Worm (Caenorhabditis elegans): ENCODE data around the gene Y46G5A.29.

Y46G5A.29 gene

DNA sequence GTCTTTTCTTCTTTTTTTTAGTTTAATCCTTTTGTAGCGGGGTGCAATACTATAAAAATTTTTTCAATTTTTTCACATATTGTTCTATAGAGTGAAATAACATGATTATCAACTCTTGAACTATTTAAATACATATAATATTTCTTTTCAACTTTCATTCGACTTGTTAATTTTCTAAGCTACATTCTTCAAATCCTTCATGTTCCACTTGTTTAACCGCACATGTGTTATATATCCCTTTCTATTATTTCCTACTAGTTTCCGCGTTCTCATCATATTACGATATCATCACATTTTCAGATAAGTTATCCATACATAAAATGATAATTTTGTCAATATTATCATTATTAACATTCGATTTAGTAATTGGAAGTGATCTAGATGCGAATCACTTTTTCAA, at the start of gene Y46G5A.29:
Gene Y46G5A.29 (plus strand): TSS at position 301 of the 400 bp plus-strand sequence.
- TF ChIP-seq snpc-4 (GFP tag; optimal IDR thresholded peaks at IDR 0.05) (no peak), snpc-4 (tag; optimal IDR thresholded peaks at IDR 0.05) (no peak), Y67H2A.10 (GFP tag; conservative IDR thresholded peaks at IDR 0.05) (no peak), Y53G8AR.9 (GFP tag; conservative IDR thresholded peaks at IDR 0.05) (no peak), ceh-100 (GFP tag; IDR thresholded peaks at IDR 0.05) (no peak), ceh-40 (GFP tag; IDR thresholded peaks at IDR 0.05) (no peak), nhr-120 (GFP tag; IDR thresholded peaks at IDR 0.05) (no peak), dpff-1 (tag; optimal IDR thresholded peaks at IDR 0.05) (no peak), die-1 (tag; optimal IDR thresholded peaks at IDR 0.05) (no peak), chd-7 (tag; optimal IDR thresholded peaks at IDR 0.05) (no peak), T07F8.4 (tag; optimal IDR thresholded peaks at IDR 0.05) (no peak), rpc-1 (optimal IDR thresholded peaks at IDR 0.05) (no peak), rpc-1 (tag; optimal IDR thresholded peaks at IDR 0.05) (no peak), snpc-1.1 (tag; optimal IDR thresholded peaks at IDR 0.05; ENCODE audit: insufficient read depth) (no peak), attf-6 (GFP tag; IDR thresholded peaks at IDR 0.05) (no peak), sea-2 (GFP tag; IDR thresholded peaks at IDR 0.05) (no peak), T26A5.8 (tag; optimal IDR thresholded peaks at IDR 0.05) (no peak), B0336.3 (GFP tag; IDR thresholded peaks at IDR 0.05) (no peak), ztf-6 (GFP tag; IDR thresholded peaks at IDR 0.05) (no peak), athp-1 (tag; optimal IDR thresholded peaks at IDR 0.05) (no peak), attf-5 (GFP tag; optimal IDR thresholded peaks at IDR 0.05) (no peak)

DNA sequence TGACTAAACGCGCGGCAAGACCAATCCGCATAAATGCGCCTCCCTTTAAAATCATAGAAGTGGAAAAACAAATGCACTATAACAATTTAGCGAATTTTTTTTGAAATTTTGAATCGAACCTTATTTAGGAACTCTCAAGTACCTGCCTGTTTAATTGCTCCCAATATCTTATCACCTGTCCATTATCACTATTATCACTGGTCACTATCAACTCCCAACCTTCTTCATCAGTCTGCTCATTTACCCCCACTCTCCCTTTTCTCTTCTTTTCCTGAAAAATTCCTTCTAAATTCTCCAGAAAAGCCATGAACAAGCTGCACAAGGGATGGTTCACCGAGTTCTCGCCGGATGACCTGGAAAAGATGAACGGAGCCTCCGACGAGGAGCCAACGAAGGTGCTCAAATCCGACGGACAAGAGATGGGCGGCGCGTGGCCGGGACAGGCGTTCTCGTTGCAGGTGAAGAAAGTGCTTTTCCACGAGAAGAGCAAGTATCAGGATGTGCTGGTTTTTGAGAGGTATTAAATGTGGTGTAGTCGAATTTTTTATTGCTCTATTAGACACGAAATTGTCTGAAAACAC, 49.3 kb upstream of the Y46G5A.29 start, which contains the start of gene spds-1:
Gene spds-1 (plus strand): TSS at position 298 of the 581 bp plus-strand sequence.
- TF ChIP-seq B0261.1 (tag; optimal IDR thresholded peaks at IDR 0.05) (no peak), zfh-2 (GFP tag; conservative IDR thresholded peaks at IDR 0.05) (peak; percentile 68), zim-3 (tag; optimal IDR thresholded peaks at IDR 0.05) (no peak), nfya-2 (GFP tag; IDR thresholded peaks at IDR 0.05) (no peak), chd-7 (tag; optimal IDR thresholded peaks at IDR 0.05) (no peak), nhr-80 (tag; optimal IDR thresholded peaks at IDR 0.05) (peak; percentile 28)

DNA sequence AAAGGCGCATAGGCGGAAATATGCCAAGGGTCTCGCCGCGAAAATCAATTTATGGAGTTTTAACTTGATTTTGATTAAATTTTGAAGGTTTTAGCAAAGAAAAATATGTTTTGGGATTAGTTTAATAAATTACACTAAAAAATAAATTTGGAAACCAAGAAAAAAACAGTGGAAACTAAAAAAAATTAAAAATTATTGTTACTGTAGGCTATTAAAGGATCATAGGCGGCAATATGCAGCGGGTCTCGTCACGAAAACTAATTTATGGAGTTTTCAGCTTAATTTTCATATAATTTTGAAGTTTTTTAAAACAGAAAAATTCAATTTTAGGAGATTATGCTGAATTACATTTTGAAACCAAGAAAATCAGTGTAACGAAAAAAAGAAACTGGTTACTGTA, 47.3 kb upstream of the Y46G5A.29 start:
- TF ChIP-seq die-1 (tag; optimal IDR thresholded peaks at IDR 0.05) = no peak
- no peak for TF ChIP-seq sdz-38 (tag; optimal IDR thresholded peaks at IDR 0.05)
- peak; percentile 90 for TF ChIP-seq madf-6 (GFP tag; IDR thresholded peaks at IDR 0.05)
- peak; percentile 79 for TF ChIP-seq madf-8 (GFP tag; conservative IDR thresholded peaks at IDR 0.05)
- TF ChIP-seq Y53F4B.3 (GFP tag; IDR thresholded peaks at IDR 0.05) = no peak
- no peak for TF ChIP-seq nhr-27 (tag; optimal IDR thresholded peaks at IDR 0.05)
- TF ChIP-seq chd-7 (tag; optimal IDR thresholded peaks at IDR 0.05) = no peak
- no peak for TF ChIP-seq B0336.3 (GFP tag; IDR thresholded peaks at IDR 0.05)
- no peak for TF ChIP-seq Y56A3A.18 (GFP tag; IDR thresholded peaks at IDR 0.05)
- TF ChIP-seq nfyb-1 (GFP tag; IDR thresholded peaks at IDR 0.05) = no peak
- TF ChIP-seq aptf-3 (GFP tag; IDR thresholded peaks at IDR 0.05) = no peak
- TF ChIP-seq efl-1 (GFP tag; optimal IDR thresholded peaks at IDR 0.05) = peak; percentile 30
- TF ChIP-seq attf-6 (GFP tag; IDR thresholded peaks at IDR 0.05) = no peak
- no peak for TF ChIP-seq hsf-1 (GFP tag; IDR thresholded peaks at IDR 0.05)
- no peak for TF ChIP-seq Y79H2A.3 (GFP tag; conservative IDR thresholded peaks at IDR 0.05)
- TF ChIP-seq F37B4.10 (GFP tag; IDR thresholded peaks at IDR 0.05) = no peak
- no peak for TF ChIP-seq egl-18 (GFP tag; IDR thresholded peaks at IDR 0.05)
- no peak for TF ChIP-seq attf-3 (GFP tag; conservative IDR thresholded peaks at IDR 0.05)
- no peak for TF ChIP-seq ztf-22 (GFP tag; optimal IDR thresholded peaks at IDR 0.05)
- no peak for TF ChIP-seq nhr-179 (tag; optimal IDR thresholded peaks at IDR 0.05)
- no peak for TF ChIP-seq ceh-79 (tag; optimal IDR thresholded peaks at IDR 0.05)
- TF ChIP-seq ztf-6 (GFP tag; IDR thresholded peaks at IDR 0.05) = no peak
- TF ChIP-seq snpc-3.4 (tag; optimal IDR thresholded peaks at IDR 0.05) = peak; percentile 40
- TF ChIP-seq F57A8.1 (GFP tag; optimal IDR thresholded peaks at IDR 0.05) = no peak
- no peak for TF ChIP-seq let-607 (tag; optimal IDR thresholded peaks at IDR 0.05)
- TF ChIP-seq nhr-90 (tag; optimal IDR thresholded peaks at IDR 0.05) = no peak
- TF ChIP-seq attf-5 (GFP tag; optimal IDR thresholded peaks at IDR 0.05) = no peak

Data from whole organism, young adult.